Worm (Caenorhabditis elegans) whole organism, mixed stage, embryonic: ENCODE data around the gene F56D2.3.

ENCODE experiments used
- elt-1 ChIP-seq: sonication (generic microtip); optimal IDR thresholded peaks from 2 replicates; lab custom pipeline; 2017; ENCODE audit warnings: missing genetic modification characterization, mild to moderate bottlenecking, missing compliant biosample characterization, antibody characterized with exemption, moderate library complexity, borderline replicate concordance; ENCODE audit not compliant: insufficient read depth
- elt-3 ChIP-seq: fragments of 150-350 bp; optimal IDR thresholded peaks from 2 replicates; lab custom pipeline; 2014; ENCODE audit warnings: missing biosample characterization, missing genetic modification characterization
- hlh-1 ChIP-seq: fragments of 150-350 bp; optimal IDR thresholded peaks from 2 replicates; lab custom pipeline; 2014; ENCODE audit warnings: missing biosample characterization, missing genetic modification reagents, missing genetic modification characterization
- lin-32 ChIP-seq: fragments of 200-800 bp; sonication (Bioruptor generic); optimal IDR thresholded peaks from 2 replicates; lab custom pipeline; 2018; ENCODE audit warnings: mild to moderate bottlenecking, missing genetic modification characterization, missing compliant biosample characterization
- sem-2 ChIP-seq: fragments of 200-800 bp; sonication (Bioruptor generic); optimal IDR thresholded peaks from 2 replicates; lab custom pipeline; 2018; ENCODE audit warnings: mild to moderate bottlenecking, missing genetic modification characterization, missing compliant biosample characterization
- unc-62 ChIP-seq: fragments of 150-350 bp; optimal IDR thresholded peaks from 2 replicates; lab custom pipeline; 2014; ENCODE audit warnings: missing biosample characterization, missing genetic modification reagents, missing genetic modification characterization

ce11 chrIII:5573694-5574093 lies 11.1 kb upstream of the F56D2.3 start, which contains the start of gene molo-1:
- TF ChIP-seq lin-32 (GFP tag; lab: Kevin White, UChicago) (no peak), elt-1 (tag; lab: Kevin White, UChicago) (no peak), elt-3 (tag; lab: Kevin White, UChicago) (no peak), sem-2 (GFP tag; lab: Kevin White, UChicago) (no peak), hlh-1 (tag; lab: Kevin White, UChicago) (no peak), unc-62 (no peak)
